Fruit fly (Drosophila melanogaster): Measurements from ENCODE around the gene Nup154.

The Nup154 gene

DNA sequence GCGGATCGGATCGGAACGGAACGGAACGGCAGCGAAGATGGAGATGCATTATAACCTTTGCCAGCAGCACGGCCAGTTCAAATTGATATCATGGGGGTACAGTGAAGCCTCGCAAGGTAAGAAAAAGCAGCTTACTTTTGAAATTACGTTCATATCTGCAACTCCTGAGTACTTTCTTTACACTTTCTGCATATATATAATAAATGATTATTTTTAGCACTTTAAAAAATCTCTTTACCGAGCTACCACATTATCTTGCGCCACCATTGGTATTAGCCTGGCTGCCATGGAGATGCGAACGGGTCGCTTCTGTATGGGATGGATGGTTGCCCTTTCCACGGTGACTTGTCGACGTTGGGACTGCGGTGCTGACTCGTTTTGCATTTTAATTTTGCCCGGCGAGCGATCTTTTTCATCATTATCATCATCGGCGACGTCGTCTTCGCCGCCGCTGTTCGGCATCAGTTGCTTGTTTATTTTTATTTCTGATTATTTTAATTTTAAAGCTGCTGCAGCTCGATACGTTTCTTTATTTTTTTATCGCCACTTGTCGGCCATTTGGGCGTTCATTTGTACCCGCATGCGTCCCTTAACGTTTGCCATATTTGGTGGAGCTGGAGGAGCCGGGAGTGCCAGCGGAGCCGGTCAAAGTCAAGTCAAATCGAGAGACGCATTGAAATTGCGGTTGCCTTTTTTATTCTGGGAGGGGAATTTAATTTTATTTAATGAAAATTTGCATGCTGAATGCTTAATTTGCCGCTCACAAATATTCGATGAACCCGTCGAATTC is 48.6 kb downstream of the Nup154 start:
- TF ChIP-seq Hr78 (GFP tag; optimal IDR thresholded peaks at IDR 0.05) (no peak), usp (GFP tag; optimal IDR thresholded peaks at IDR 0.05) (no peak), rgr (GFP tag; optimal IDR thresholded peaks at IDR 0.05) (peak; percentile 92), dl (GFP tag; optimal IDR thresholded peaks at IDR 0.05; ENCODE audit: insufficient read depth in 1 of 2, partially characterized antibody in 2 of 2) (peak in 1 of 2 experiments; percentile 25), Hnf4 (GFP tag; optimal IDR thresholded peaks at IDR 0.05) (peak; percentile 76), Vsx2 (GFP tag; optimal IDR thresholded peaks at IDR 0.05; ENCODE audit: partially characterized antibody) (no peak), woc (GFP tag; optimal IDR thresholded peaks at IDR 0.05) (peak; percentile 98), CrebA (GFP tag; optimal IDR thresholded peaks at IDR 0.05; ENCODE audit: borderline replicate concordance) (peak; percentile 91), ey (GFP tag; optimal IDR thresholded peaks at IDR 0.05) (peak; percentile 94), Myc (optimal IDR thresholded peaks at IDR 0.05) (no peak), N (GFP tag; optimal IDR thresholded peaks at IDR 0.05) (no peak), psq (GFP tag; optimal IDR thresholded peaks at IDR 0.05) (peak; percentile 89), fru (GFP tag; optimal IDR thresholded peaks at IDR 0.05) (peak; percentile 93), GATAd (GFP tag; optimal IDR thresholded peaks at IDR 0.05) (no peak), OdsH (GFP tag; optimal IDR thresholded peaks at IDR 0.05) (peak; percentile 94), Mio (GFP tag; optimal IDR thresholded peaks at IDR 0.05) (peak; percentile 42), tai (GFP tag; optimal IDR thresholded peaks at IDR 0.05) (peak; percentile 84), dmrt93B (GFP tag; optimal IDR thresholded peaks at IDR 0.05) (peak; percentile 85), dsf (GFP tag; optimal IDR thresholded peaks at IDR 0.05; ENCODE audit: borderline replicate concordance) (peak; percentile 40), pan (optimal IDR thresholded peaks at IDR 0.05) (no peak), CG9705 (GFP tag; optimal IDR thresholded peaks at IDR 0.05) (peak; percentile 89), sv (GFP tag; optimal IDR thresholded peaks at IDR 0.05) (no peak), jim (GFP tag; optimal IDR thresholded peaks at IDR 0.05) (peak; percentile 66), Abd-B (GFP tag; optimal IDR thresholded peaks at IDR 0.05) (no peak), h (GFP tag; optimal IDR thresholded peaks at IDR 0.05) (peak; percentile 97), brk (GFP tag; optimal IDR thresholded peaks at IDR 0.05) (peak; percentile 92), HLH106 (tag; optimal IDR thresholded peaks at IDR 0.05) (peak; percentile 94), Rel (GFP tag; optimal IDR thresholded peaks at IDR 0.05) (peak; percentile 87), Rel (tag; optimal IDR thresholded peaks at IDR 0.05) (peak; percentile 70), Jra (GFP tag; optimal IDR thresholded peaks at IDR 0.05) (peak; percentile 61), br (GFP tag; optimal IDR thresholded peaks at IDR 0.05) (peak; percentile 92), Hr83 (GFP tag; optimal IDR thresholded peaks at IDR 0.05; ENCODE audit: poor library complexity, severe bottlenecking) (peak; percentile 27), sage (GFP tag; optimal IDR thresholded peaks at IDR 0.05) (peak; percentile 80), lola (GFP tag; optimal IDR thresholded peaks at IDR 0.05) (no peak), Dif (GFP tag; optimal IDR thresholded peaks at IDR 0.05; ENCODE audit: partially characterized antibody) (no peak), foxo (GFP tag; optimal IDR thresholded peaks at IDR 0.05) (peak; percentile 46 to 95), Sp1 (GFP tag; optimal IDR thresholded peaks at IDR 0.05) (peak; percentile 84), Dfd (GFP tag; optimal IDR thresholded peaks at IDR 0.05) (no peak), CG32264 (GFP tag; optimal IDR thresholded peaks at IDR 0.05) (peak; percentile 84)

DNA sequence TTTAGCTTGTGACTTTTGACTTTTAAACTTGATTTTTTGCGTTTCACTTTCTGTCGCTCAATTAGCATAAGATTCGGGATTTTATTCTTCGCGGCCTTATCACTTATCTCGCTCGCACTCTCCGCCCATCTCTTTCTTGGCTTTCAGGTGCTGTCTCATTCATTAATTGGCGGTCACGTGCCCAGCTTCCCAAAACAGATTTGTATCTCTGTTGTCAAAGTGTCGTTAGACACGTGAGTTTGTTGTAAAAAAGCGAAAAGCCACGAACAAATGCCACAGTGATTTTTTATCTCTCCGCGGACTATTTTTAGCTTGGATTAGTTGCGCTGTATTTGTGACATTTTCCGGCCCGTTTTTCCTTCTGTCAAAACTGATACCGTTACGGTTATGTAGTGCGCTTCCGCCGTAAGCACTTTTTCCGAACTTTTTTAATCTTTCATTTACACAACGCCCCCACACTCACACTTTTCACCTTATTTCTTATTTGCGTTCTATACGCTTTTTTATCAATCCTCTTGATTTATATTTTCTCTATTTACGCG is 52.2 kb downstream of the Nup154 start:
- TF ChIP-seq Dfd (GFP tag; optimal IDR thresholded peaks at IDR 0.05), result no peak
- TF ChIP-seq sage (GFP tag; optimal IDR thresholded peaks at IDR 0.05), result no peak
- no peak for TF ChIP-seq HLH106 (tag; optimal IDR thresholded peaks at IDR 0.05)
- TF ChIP-seq Hnf4 (GFP tag; optimal IDR thresholded peaks at IDR 0.05), result no peak
- no peak for TF ChIP-seq CrebA (GFP tag; optimal IDR thresholded peaks at IDR 0.05; ENCODE audit: borderline replicate concordance)
- no peak for TF ChIP-seq Vsx2 (GFP tag; optimal IDR thresholded peaks at IDR 0.05; ENCODE audit: partially characterized antibody)
- TF ChIP-seq woc (GFP tag; optimal IDR thresholded peaks at IDR 0.05), result no peak
- no peak for TF ChIP-seq Sp1 (GFP tag; optimal IDR thresholded peaks at IDR 0.05)
- TF ChIP-seq Hr83 (GFP tag; optimal IDR thresholded peaks at IDR 0.05; ENCODE audit: poor library complexity, severe bottlenecking), result no peak
- TF ChIP-seq Rel (GFP tag; optimal IDR thresholded peaks at IDR 0.05), result no peak
- no peak for TF ChIP-seq Rel (tag; optimal IDR thresholded peaks at IDR 0.05)
- no peak for TF ChIP-seq lola (GFP tag; optimal IDR thresholded peaks at IDR 0.05)

Measured in whole organism, wandering third instar larva.